Worm (Caenorhabditis elegans): ENCODE measurements around the gene rga-8.
A peak's percentile ranks its signal among the peaks of the same experiment; 100 is the strongest.

- TF ChIP-seq R02D3.7 (tag; optimal IDR thresholded peaks at IDR 0.05) (no peak), pha-4 (tag; optimal IDR thresholded peaks at IDR 0.05) (peak; percentile 73), skn-1 (tag; optimal IDR thresholded peaks at IDR 0.05) (no peak), fkh-2 (tag; optimal IDR thresholded peaks at IDR 0.05) (no peak), fos-1 (tag; optimal IDR thresholded peaks at IDR 0.05) (no peak), unc-39 (tag; optimal IDR thresholded peaks at IDR 0.05) (no peak), nhr-11 (tag; optimal IDR thresholded peaks at IDR 0.05) (peak; percentile 33)
Measured at ce11 chrX:5244041-5244440, 35.5 kb downstream of the rga-8 start, which contains the start of gene Y34B4A.7.

Measured in whole organism, L3 larva.